Fruit fly (Drosophila melanogaster): Measurements from ENCODE around the gene RhoGAP68F.

RhoGAP68F gene

dm6 chr3L:12136630-12137029 lies 2.0 kb upstream of the RhoGAP68F start, which contains the start of the genes CG5645 and Atg12 (continued):
- peak; percentile 74 for TF ChIP-seq CG13424 (tag; optimal IDR thresholded peaks at IDR 0.05)
- peak; percentile 61; the same call in 1 of the 2 replicates for TF ChIP-seq Atf6 (GFP tag; IDR thresholded peaks at IDR 0.05)
- TF ChIP-seq D19A (tag; optimal IDR thresholded peaks at IDR 0.05): peak; percentile 65
- peak; percentile 75 for TF ChIP-seq Fer1 (GFP tag; optimal IDR thresholded peaks at IDR 0.05)
- no peak for TF ChIP-seq CG17912 (GFP tag; optimal IDR thresholded peaks at IDR 0.05)
- TF ChIP-seq CG3995 (GFP tag; optimal IDR thresholded peaks at IDR 0.05): peak; percentile 81
- TF ChIP-seq CG10979 (tag; optimal IDR thresholded peaks at IDR 0.05): peak; percentile 74
- TF ChIP-seq al (GFP tag; IDR thresholded peaks at IDR 0.05): peak; percentile 63
- TF ChIP-seq H15 (GFP tag; IDR thresholded peaks at IDR 0.05): no peak; the same call in 2 of the 3 replicates
- TF ChIP-seq CG2120 (GFP tag; optimal IDR thresholded peaks at IDR 0.05): peak; percentile 65
- peak; percentile 11 for TF ChIP-seq maf-S (GFP tag; optimal IDR thresholded peaks at IDR 0.05)
- peak; percentile 9 for TF ChIP-seq Myb (GFP tag; optimal IDR thresholded peaks at IDR 0.05)
- peak; percentile 84 for TF ChIP-seq CG13296 (GFP tag; optimal IDR thresholded peaks at IDR 0.05)
- TF ChIP-seq CG9932 (GFP tag; IDR thresholded peaks at IDR 0.05): peak; percentile 70
- TF ChIP-seq CG34422 (GFP tag; IDR thresholded peaks at IDR 0.05): peak; percentile 56; the same call in 2 of the 3 replicates
- TF ChIP-seq CG16863 (GFP tag; optimal IDR thresholded peaks at IDR 0.05): no peak
- peak; percentile 49 for TF ChIP-seq CG4328 (GFP tag; optimal IDR thresholded peaks at IDR 0.05)
- peak; percentile 23 for TF ChIP-seq HmgZ (tag; optimal IDR thresholded peaks at IDR 0.05)
- peak; percentile 70 for TF ChIP-seq CG18599 (GFP tag; optimal IDR thresholded peaks at IDR 0.05)
- peak; percentile 38; the same call in 1 of the 3 replicates for TF ChIP-seq zen2 (GFP tag; IDR thresholded peaks at IDR 0.05; ENCODE audit: partially characterized antibody)
- TF ChIP-seq Sox102F (GFP tag; optimal IDR thresholded peaks at IDR 0.05): peak; percentile 63
- peak; percentile 29; the same call in 1 of the 2 replicates for TF ChIP-seq cas (GFP tag; IDR thresholded peaks at IDR 0.05)
- TF ChIP-seq gfzf (GFP tag; optimal IDR thresholded peaks at IDR 0.05): peak; percentile 1
- TF ChIP-seq eve (GFP tag; optimal IDR thresholded peaks at IDR 0.05): no peak
- TF ChIP-seq bbx (GFP tag; IDR thresholded peaks at IDR 0.05; ENCODE audit: partially characterized antibody): peak; percentile 71
- TF ChIP-seq klu (GFP tag; IDR thresholded peaks at IDR 0.05): no peak; the same call in 1 of the 2 replicates
- peak; percentile 37 for TF ChIP-seq CG10462 (GFP tag; optimal IDR thresholded peaks at IDR 0.05)
- peak; percentile 53; the same call in 1 of the 2 replicates for TF ChIP-seq Awh (GFP tag; IDR thresholded peaks at IDR 0.05)
- TF ChIP-seq Six4 (GFP tag; optimal IDR thresholded peaks at IDR 0.05): peak; percentile 68
- peak; percentile 73; the same call in 2 of the 3 replicates for TF ChIP-seq Dbx (GFP tag; IDR thresholded peaks at IDR 0.05)
- TF ChIP-seq CG18764 (GFP tag; optimal IDR thresholded peaks at IDR 0.05): peak; percentile 58
- peak; percentile 73 for TF ChIP-seq unpg (GFP tag; optimal IDR thresholded peaks at IDR 0.05)
- peak; percentile 44 for TF ChIP-seq caup (GFP tag; optimal IDR thresholded peaks at IDR 0.05; ENCODE audit: severe bottlenecking)
- TF ChIP-seq Deaf1 (tag; optimal IDR thresholded peaks at IDR 0.05): peak; percentile 24
- TF ChIP-seq onecut (GFP tag; IDR thresholded peaks at IDR 0.05): no peak
- TF ChIP-seq CG6854 (GFP tag; optimal IDR thresholded peaks at IDR 0.05): no peak
- TF ChIP-seq lola (GFP tag; optimal IDR thresholded peaks at IDR 0.05): peak in 1 of 3 experiments; percentile 43
- TF ChIP-seq Tbp (GFP tag; optimal IDR thresholded peaks at IDR 0.05): no peak
- TF ChIP-seq nerfin-2 (GFP tag; IDR thresholded peaks at IDR 0.05; ENCODE audit: partially characterized antibody): peak; percentile 56; the same call in 1 of the 2 replicates
- peak; percentile 56 for TF ChIP-seq gcm (GFP tag; optimal IDR thresholded peaks at IDR 0.05)
- no peak for TF ChIP-seq Sin3A (optimal IDR thresholded peaks at IDR 0.05)
- no peak for TF ChIP-seq CG4282 (GFP tag; optimal IDR thresholded peaks at IDR 0.05)
- peak; percentile 89 for TF ChIP-seq Scr (GFP tag; IDR thresholded peaks at IDR 0.05; ENCODE audit: partially characterized antibody)
- TF ChIP-seq CG7963 (GFP tag; IDR thresholded peaks at IDR 0.05; ENCODE audit: partially characterized antibody): 0 out of 3 replicates have a peak, but pooled peaks have one; percentile 36
- no peak for TF ChIP-seq jigr1 (GFP tag; IDR thresholded peaks at IDR 0.05)
- TF ChIP-seq CG8388 (GFP tag; optimal IDR thresholded peaks at IDR 0.05): peak; percentile 64
- no peak for TF ChIP-seq CG8765 (GFP tag; IDR thresholded peaks at IDR 0.05)
- peak; percentile 21 for TF ChIP-seq nom (GFP tag; optimal IDR thresholded peaks at IDR 0.05)
- peak; percentile 16 for TF ChIP-seq CG15601 (tag; optimal IDR thresholded peaks at IDR 0.05)
- peak; percentile 51 for TF ChIP-seq dmrt99B (tag; optimal IDR thresholded peaks at IDR 0.05)

All from whole organism, embryonic.